Worm (Caenorhabditis elegans) whole organism, early embryonic: Measurements from ENCODE around the gene nduv-2.

Source experiments
- B0310.2 ChIP-seq: sonication (generic microtip); optimal IDR thresholded peaks from 2 replicates; lab custom pipeline; 2016; ENCODE audit warnings: mild to moderate bottlenecking, missing genetic modification characterization, missing compliant biosample characterization
- F13C5.2 ChIP-seq: sonication (generic microtip); optimal IDR thresholded peaks from 2 replicates; lab custom pipeline; 2017; ENCODE audit warnings: mild to moderate bottlenecking, missing genetic modification characterization, inconsistent platforms, missing compliant biosample characterization
- aly-1 ChIP-seq: sonication (generic microtip); optimal IDR thresholded peaks from 2 replicates; lab custom pipeline; 2016; ENCODE audit warnings: missing genetic modification characterization, missing compliant biosample characterization
- ama-1 ChIP-seq: fragments of 150-350 bp; optimal IDR thresholded peaks from 2 replicates; lab custom pipeline; 2014
- ceh-13 ChIP-seq: fragments of 200-800 bp; sonication (Bioruptor generic); optimal IDR thresholded peaks from 2 replicates; lab custom pipeline; 2018; ENCODE audit warnings: mild to moderate bottlenecking, missing genetic modification characterization, missing compliant biosample characterization
- ets-7 ChIP-seq: sonication (generic microtip); optimal IDR thresholded peaks from 2 replicates; lab custom pipeline; 2016; ENCODE audit warnings: missing genotype, missing genetic modification characterization, missing compliant biosample characterization
- flt-1 ChIP-seq: fragments of 200-800 bp; sonication (Bioruptor generic); IDR thresholded peaks from 2 replicates; pipeline ENCODE4 v1.3.6; 2022; ENCODE audit warnings: missing genetic modification characterization, missing compliant biosample characterization
- hmbx-1 ChIP-seq: sonication (generic microtip); optimal IDR thresholded peaks from 2 replicates; lab custom pipeline; 2016; ENCODE audit warnings: mild to moderate bottlenecking, missing genetic modification characterization, missing compliant biosample characterization
- hmg-4 ChIP-seq: fragments of 200-800 bp; sonication (Bioruptor generic); optimal IDR thresholded peaks from 2 replicates; lab custom pipeline; 2018; ENCODE audit warnings: mild to moderate bottlenecking, missing genetic modification characterization, missing compliant biosample characterization
- hnd-1 ChIP-seq: sonication (generic microtip); optimal IDR thresholded peaks from 2 replicates; lab custom pipeline; 2016; ENCODE audit warnings: missing genetic modification characterization, missing compliant biosample characterization
- pes-1 ChIP-seq: fragments of 200-800 bp; sonication (Bioruptor generic); IDR thresholded peaks from 2 replicates; pipeline ENCODE4 v1.3.6; 2022; ENCODE audit warnings: missing genetic modification reagents, missing genetic modification characterization, missing compliant biosample characterization
- scrt-1 ChIP-seq: fragments of 200-800 bp; sonication (Bioruptor generic); IDR thresholded peaks from 2 replicates; pipeline ENCODE4 v1.3.6; 2022; ENCODE audit warnings: missing genetic modification characterization, missing compliant biosample characterization
- sea-1 ChIP-seq: fragments of 200-800 bp; sonication (Bioruptor generic); conservative IDR thresholded peaks from 2 replicates; pipeline ENCODE4 v1.3.6; 2022; ENCODE audit warnings: missing genetic modification characterization, missing compliant biosample characterization
- tra-4 ChIP-seq: sonication (generic microtip); optimal IDR thresholded peaks from 2 replicates; lab custom pipeline; 2017; ENCODE audit warnings: missing genetic modification characterization, missing compliant biosample characterization

DNA sequence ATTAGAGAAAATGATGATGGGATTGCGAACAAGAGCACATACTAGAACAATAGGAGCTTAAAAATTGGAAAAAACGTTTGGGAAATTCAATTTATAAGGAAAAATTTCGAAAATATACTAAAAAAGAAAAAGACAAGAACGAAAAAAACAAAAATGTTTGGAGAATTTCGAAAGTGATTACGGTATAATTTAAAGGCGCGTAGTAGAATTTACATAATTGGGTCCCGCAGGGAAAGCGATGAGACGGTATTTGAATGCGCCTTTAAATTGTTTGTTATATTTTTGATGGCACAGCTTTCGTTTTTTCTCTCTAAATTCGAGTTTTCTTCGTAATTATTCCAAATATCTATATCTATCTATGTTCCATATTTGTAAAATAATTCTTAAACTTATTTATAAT lies 34.7 kb upstream of the nduv-2 start:
- TF ChIP-seq B0310.2 (tag; lab: Kevin White, UChicago) (no peak), hmbx-1 (tag; lab: Kevin White, UChicago) (no peak), flt-1 (GFP tag; lab: Robert Waterston, UW) (no peak), ama-1 (lab: Kevin White, UChicago) (no peak), hnd-1 (tag; lab: Kevin White, UChicago) (no peak), F13C5.2 (tag; lab: Kevin White, UChicago) (no peak), pes-1 (GFP tag; lab: Robert Waterston, UW) (no peak), sea-1 (GFP tag; lab: Robert Waterston, UW) (no peak), ceh-13 (GFP tag; lab: Kevin White, UChicago) (no peak), hmg-4 (no peak), aly-1 (no peak), tra-4 (no peak), scrt-1 (GFP tag; lab: Robert Waterston, UW) (no peak), ets-7 (no peak)
